Worm (Caenorhabditis elegans) whole organism, L1 larva: ENCODE measurements around the gene npr-19.

Experiments used
- C04F5.9 ChIP-seq: sonication (generic microtip); optimal IDR thresholded peaks from 2 replicates; lab custom pipeline; 2016; ENCODE audit warnings: missing genetic modification characterization, missing compliant biosample characterization
- ama-1 ChIP-seq: fragments of 150-350 bp; optimal IDR thresholded peaks from 2 replicates; lab custom pipeline; 2014
- ceh-8 ChIP-seq: fragments of 200-800 bp; sonication (Bioruptor generic); optimal IDR thresholded peaks from 2 replicates; lab custom pipeline; 2018; ENCODE audit warnings: mild to moderate bottlenecking, missing genetic modification characterization, moderate library complexity, missing compliant biosample characterization
- ceh-82 ChIP-seq, 3 experiments: fragments of 150-350 bp in 1 of 3; sonication (generic microtip) in 2 of 3; optimal IDR thresholded peaks; 2 replicates each; lab custom pipeline; 2014 to 2017; ENCODE audit warnings: missing biosample characterization in 3 of 3, missing genetic modification characterization in 3 of 3
- ces-1 ChIP-seq: fragments of 150-350 bp; optimal IDR thresholded peaks from 2 replicates; lab custom pipeline; 2014; ENCODE audit warnings: missing biosample characterization, missing genetic modification reagents, missing genetic modification characterization
- fos-1 ChIP-seq: fragments of 150-350 bp; optimal IDR thresholded peaks from 2 replicates; lab custom pipeline; 2014; ENCODE audit warnings: missing biosample characterization, missing genetic modification characterization
- isw-1 ChIP-seq: fragments of 200-800 bp; sonication (Bioruptor generic); IDR thresholded peaks from 2 replicates; pipeline ENCODE4 v1.3.6; 2022; ENCODE audit warnings: missing genetic modification characterization, missing compliant biosample characterization
- mef-2 ChIP-seq: fragments of 150-350 bp; optimal IDR thresholded peaks from 2 replicates; lab custom pipeline; 2014; ENCODE audit warnings: missing biosample characterization, missing genetic modification characterization
- nhr-11 ChIP-seq: fragments of 150-350 bp; optimal IDR thresholded peaks from 2 replicates; lab custom pipeline; 2014; ENCODE audit warnings: missing biosample characterization, missing genetic modification characterization
- nhr-12 ChIP-seq: sonication (generic microtip); optimal IDR thresholded peaks from 2 replicates; lab custom pipeline; 2017; ENCODE audit warnings: missing biosample characterization, missing genetic modification characterization
- rnt-1 ChIP-seq: sonication (generic microtip); optimal IDR thresholded peaks from 2 replicates; lab custom pipeline; 2016; ENCODE audit warnings: mild to moderate bottlenecking, missing genetic modification characterization, moderate library complexity, missing compliant biosample characterization
- unc-130 ChIP-seq: fragments of 150-350 bp; optimal IDR thresholded peaks from 2 replicates; lab custom pipeline; 2017; ENCODE audit warnings: missing biosample characterization, missing genetic modification characterization, inconsistent platforms
- unc-62 ChIP-seq: fragments of 150-350 bp; optimal IDR thresholded peaks from 2 replicates; lab custom pipeline; 2014; ENCODE audit warnings: missing biosample characterization, missing genetic modification reagents, missing genetic modification characterization

DNA sequence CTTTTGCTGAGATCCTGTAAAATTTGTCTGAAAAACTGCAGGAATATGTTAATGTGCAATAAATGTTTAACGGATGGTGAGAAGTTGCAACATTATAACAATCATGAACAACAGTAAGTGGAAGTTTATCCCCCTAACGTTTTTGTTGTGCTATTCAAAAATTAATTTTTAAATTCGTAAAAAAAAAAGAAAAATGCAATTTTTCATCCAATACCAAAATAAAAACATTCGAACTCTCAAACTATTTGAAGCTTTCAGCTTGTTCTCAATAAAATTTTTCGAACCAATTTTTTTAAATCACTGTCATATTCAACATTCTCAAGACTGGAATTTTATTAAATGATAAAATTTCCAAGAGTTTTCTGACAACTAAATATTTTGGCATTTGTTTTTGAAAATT, 43.9 kb downstream of the npr-19 start, which contains the start of gene ncam-1:
- TF ChIP-seq unc-62 (GFP tag; lab: Kevin White, UChicago), result no peak
- no peak for TF ChIP-seq ceh-8 (GFP tag; lab: Kevin White, UChicago)
- TF ChIP-seq C04F5.9, result no peak
- TF ChIP-seq nhr-12 (tag; lab: Kevin White, UChicago), result no peak
- TF ChIP-seq nhr-11, result no peak
- TF ChIP-seq ces-1, result no peak
- TF ChIP-seq ceh-82 (tag; optimal IDR thresholded peaks at IDR 0.05; lab: Kevin White, UChicago), result no peak
- TF ChIP-seq isw-1 (GFP tag; lab: Robert Waterston, UW), result no peak
- no peak for TF ChIP-seq ama-1 (lab: Kevin White, UChicago)
- no peak for TF ChIP-seq unc-130 (tag; lab: Kevin White, UChicago)
- TF ChIP-seq rnt-1, result no peak
- no peak for TF ChIP-seq mef-2 (tag; lab: Kevin White, UChicago)
- TF ChIP-seq fos-1 (tag; lab: Kevin White, UChicago), result no peak
